Worm (Caenorhabditis elegans): ENCODE measurements around the gene taf-8.

- TF ChIP-seq lin-13 (tag; optimal IDR thresholded peaks at IDR 0.05) = no peak
- TF ChIP-seq nhr-12 (tag; optimal IDR thresholded peaks at IDR 0.05) = no peak
- TF ChIP-seq elt-1 (tag; optimal IDR thresholded peaks at IDR 0.05; ENCODE audit: borderline replicate concordance, insufficient read depth) = no peak
- no peak for TF ChIP-seq pha-4 (tag; optimal IDR thresholded peaks at IDR 0.05)
- TF ChIP-seq ces-1 (GFP tag; optimal IDR thresholded peaks at IDR 0.05) = no peak
- no peak for TF ChIP-seq ceh-83 (GFP tag; optimal IDR thresholded peaks at IDR 0.05)
- TF ChIP-seq unc-39 (tag; optimal IDR thresholded peaks at IDR 0.05) = no peak
- no peak for TF ChIP-seq unc-62 (GFP tag; optimal IDR thresholded peaks at IDR 0.05)
Measured at ce11 chrII:9700363-9700762, 31.2 kb downstream of the taf-8 start, which contains the start of the genes Y53C12A.8 and Y53C12A.7.
